Worm (Caenorhabditis elegans) whole organism, L4 larva: ENCODE measurements around the gene cdh-9.
A peak's percentile ranks its signal among the peaks of the same experiment; 100 is the strongest.

ENCODE experiments used
- D1046.2 ChIP-seq: fragments of 200-800 bp; sonication (Bioruptor generic); IDR thresholded peaks from 2 replicates; pipeline ENCODE4 v1.3.6; 2022; ENCODE audit warnings: missing genetic modification characterization, missing compliant biosample characterization
- F10B5.3 ChIP-seq: sonication (generic microtip); optimal IDR thresholded peaks from 2 replicates; lab custom pipeline; 2016; ENCODE audit warnings: mild to moderate bottlenecking, missing genetic modification characterization, missing compliant biosample characterization
- F26F4.8 ChIP-seq: fragments of 200-800 bp; sonication (Bioruptor generic); conservative IDR thresholded peaks from 2 replicates; pipeline ENCODE4 v1.3.6; 2022; ENCODE audit warnings: missing genetic modification characterization, missing compliant biosample characterization
- F44E2.7 ChIP-seq: fragments of 200-800 bp; sonication (Bioruptor generic); IDR thresholded peaks from 2 replicates; pipeline ENCODE4 v2.1.2; 2022; ENCODE audit warnings: missing genetic modification characterization, missing compliant biosample characterization
- R02D3.7 ChIP-seq: fragments of 150-350 bp; sonication (generic microtip); optimal IDR thresholded peaks from 3 replicates; lab custom pipeline; 2014; ENCODE audit warnings: missing biosample characterization, missing genetic modification characterization
- Y105C5A.15 ChIP-seq: fragments of 200-800 bp; sonication (Bioruptor generic); IDR thresholded peaks from 2 replicates; pipeline ENCODE4 v1.3.6; 2022; ENCODE audit warnings: missing genetic modification characterization, missing compliant biosample characterization
- Y5F2A.4 ChIP-seq: fragments of 200-800 bp; sonication (Bioruptor generic); optimal IDR thresholded peaks from 2 replicates; lab custom pipeline; 2018; ENCODE audit warnings: mild to moderate bottlenecking, missing genetic modification characterization, missing compliant biosample characterization
- Y75B8A.6 ChIP-seq: fragments of 200-800 bp; sonication (Bioruptor generic); IDR thresholded peaks from 2 replicates; pipeline ENCODE4 v1.3.6; 2022; ENCODE audit warnings: missing genetic modification reagents, missing genetic modification characterization, missing compliant biosample characterization
- aha-1 ChIP-seq: fragments of 150-350 bp; peaks from one replicate; lab custom pipeline; 2014; ENCODE audit warnings: missing biosample characterization, missing genetic modification characterization
- aly-2 ChIP-seq: sonication (generic microtip); optimal IDR thresholded peaks from 2 replicates; lab custom pipeline; 2018; ENCODE audit warnings: missing biosample characterization, missing genetic modification characterization
- arid-1 ChIP-seq: fragments of 200-800 bp; sonication (Bioruptor generic); conservative IDR thresholded peaks from 2 replicates; pipeline ENCODE4 v1.3.6; 2022; ENCODE audit warnings: missing genetic modification reagents, missing genetic modification characterization, missing compliant biosample characterization
- attf-4 ChIP-seq: sonication (generic microtip); optimal IDR thresholded peaks from 3 replicates; lab custom pipeline; 2017; ENCODE audit warnings: missing biosample characterization, missing genetic modification characterization
- ceh-20 ChIP-seq: fragments of 200-800 bp; sonication (Bioruptor generic); IDR thresholded peaks from 2 replicates; pipeline ENCODE4 v1.3.6; 2022; ENCODE audit warnings: missing genetic modification reagents, missing genetic modification characterization, missing compliant biosample characterization
- ceh-28 ChIP-seq: fragments of 150-350 bp; optimal IDR thresholded peaks from 2 replicates; lab custom pipeline; 2014; ENCODE audit warnings: missing biosample characterization, missing genetic modification reagents, missing genetic modification characterization
- ceh-32 ChIP-seq: sonication (generic microtip); optimal IDR thresholded peaks from 2 replicates; lab custom pipeline; 2016; ENCODE audit warnings: mild to moderate bottlenecking, missing genetic modification characterization, missing compliant biosample characterization; ENCODE audit not compliant: poor library complexity
- ceh-44 ChIP-seq: fragments of 200-800 bp; sonication (Bioruptor generic); IDR thresholded peaks from 2 replicates; pipeline ENCODE4 v1.3.6; 2022; ENCODE audit warnings: missing genetic modification reagents, missing genetic modification characterization, missing compliant biosample characterization
- ceh-62 ChIP-seq: sonication (generic microtip); optimal IDR thresholded peaks from 2 replicates; lab custom pipeline; 2017; ENCODE audit warnings: missing biosample characterization, missing genetic modification characterization
- ces-1 ChIP-seq: fragments of 150-350 bp; sonication (generic microtip); optimal IDR thresholded peaks from 4 replicates; lab custom pipeline; 2014; ENCODE audit warnings: missing biosample characterization, missing genetic modification reagents, missing genetic modification characterization
- ctbp-1 ChIP-seq: fragments of 200-800 bp; sonication (Bioruptor generic); IDR thresholded peaks from 2 replicates; pipeline ENCODE4 v1.3.6; 2022; ENCODE audit warnings: missing genetic modification reagents, missing genetic modification characterization, missing compliant biosample characterization
- daf-16 ChIP-seq, 3 experiments: sonication (generic microtip); optimal IDR thresholded peaks; 2 replicates each; lab custom pipeline; 2016 to 2017; ENCODE audit warnings: missing genetic modification characterization in 3 of 3, missing genetic modification reagents in 3 of 3, mild to moderate bottlenecking in 2 of 3, missing compliant biosample characterization in 2 of 3, missing biosample characterization in 1 of 3, moderate library complexity in 1 of 3
- dmd-8 ChIP-seq: fragments of 200-800 bp; sonication (Bioruptor generic); IDR thresholded peaks from 2 replicates; pipeline ENCODE4 v1.3.6; 2022; ENCODE audit warnings: missing genetic modification characterization, missing compliant biosample characterization
- duxl-1 ChIP-seq: sonication (generic microtip); optimal IDR thresholded peaks from 2 replicates; lab custom pipeline; 2016; ENCODE audit warnings: mild to moderate bottlenecking, missing genetic modification characterization, moderate library complexity, missing compliant biosample characterization; ENCODE audit not compliant: poor library complexity
- egl-43 ChIP-seq: fragments of 200-800 bp; sonication (Bioruptor generic); IDR thresholded peaks from 2 replicates; pipeline ENCODE4 v1.3.6; 2022; ENCODE audit warnings: missing genetic modification reagents, missing genetic modification characterization, missing compliant biosample characterization
- fos-1 ChIP-seq: fragments of 150-350 bp; optimal IDR thresholded peaks from 2 replicates; lab custom pipeline; 2014; ENCODE audit warnings: missing biosample characterization, missing genetic modification characterization
- lin-38 ChIP-seq: fragments of 200-800 bp; sonication (Bioruptor generic); IDR thresholded peaks from 2 replicates; pipeline ENCODE4 v1.3.6; 2022; ENCODE audit warnings: missing genetic modification reagents, missing genetic modification characterization, missing compliant biosample characterization
- lsy-2 ChIP-seq, 2 experiments: fragments of 150-350 bp in 1 of 2; sonication (generic microtip) in 1 of 2; optimal IDR thresholded peaks; 2 replicates each; lab custom pipeline; 2014 to 2017; ENCODE audit warnings: missing biosample characterization in 2 of 2, missing genetic modification characterization in 2 of 2
- mdl-1 ChIP-seq, 2 experiments: fragments of 150-350 bp in 1 of 2; sonication (generic microtip) in 1 of 2; optimal IDR thresholded peaks; 2 replicates each; lab custom pipeline; 2014 to 2017; ENCODE audit warnings: missing biosample characterization in 2 of 2, missing genetic modification characterization in 2 of 2
- mdt-29 ChIP-seq: fragments of 200-800 bp; sonication (Bioruptor generic); IDR thresholded peaks from 2 replicates; pipeline ENCODE4 v1.3.6; 2022; ENCODE audit warnings: missing genetic modification reagents, missing genetic modification characterization, missing compliant biosample characterization
- mes-2 ChIP-seq: sonication (generic microtip); optimal IDR thresholded peaks from 2 replicates; lab custom pipeline; 2016; ENCODE audit warnings: missing genotype, mild to moderate bottlenecking, missing genetic modification characterization, missing compliant biosample characterization; ENCODE audit not compliant: poor library complexity, severe bottlenecking
- mxl-2 ChIP-seq: fragments of 200-800 bp; sonication (Bioruptor generic); conservative IDR thresholded peaks from 2 replicates; pipeline ENCODE4 v1.3.6; 2022; ENCODE audit warnings: missing genetic modification reagents, missing genetic modification characterization, missing compliant biosample characterization
- nhr-111 ChIP-seq: fragments of 200-800 bp; sonication (Bioruptor generic); optimal IDR thresholded peaks from 2 replicates; lab custom pipeline; 2018; ENCODE audit warnings: mild to moderate bottlenecking, missing genetic modification characterization, missing compliant biosample characterization
- nhr-237 ChIP-seq: sonication (generic microtip); optimal IDR thresholded peaks from 2 replicates; lab custom pipeline; 2017; ENCODE audit warnings: missing biosample characterization, missing genetic modification characterization
- nhr-25 ChIP-seq: sonication (generic microtip); optimal IDR thresholded peaks from 2 replicates; lab custom pipeline; 2017; ENCODE audit warnings: missing genetic modification characterization, mild to moderate bottlenecking, missing compliant biosample characterization, antibody characterized with exemption, moderate library complexity, borderline replicate concordance; ENCODE audit not compliant: insufficient read depth
- nhr-28 ChIP-seq: fragments of 150-350 bp; optimal IDR thresholded peaks from 2 replicates; lab custom pipeline; 2014; ENCODE audit warnings: missing biosample characterization, missing genetic modification characterization
- nhr-41 ChIP-seq: fragments of 200-800 bp; sonication (Bioruptor generic); IDR thresholded peaks from 2 replicates; pipeline ENCODE4 v1.3.6; 2022; ENCODE audit warnings: missing genetic modification reagents, missing genetic modification characterization, missing compliant biosample characterization
- nhr-42 ChIP-seq: fragments of 200-800 bp; sonication (Bioruptor generic); IDR thresholded peaks from 2 replicates; pipeline ENCODE4 v1.3.6; 2022; ENCODE audit warnings: missing genetic modification characterization, missing compliant biosample characterization
- nhr-48 ChIP-seq: sonication (generic microtip); optimal IDR thresholded peaks from 2 replicates; lab custom pipeline; 2016; ENCODE audit warnings: mild to moderate bottlenecking, missing genetic modification characterization, missing compliant biosample characterization
- nhr-76 ChIP-seq: fragments of 150-350 bp; optimal IDR thresholded peaks from 2 replicates; lab custom pipeline; 2014; ENCODE audit warnings: missing biosample characterization, missing genetic modification characterization
- rbr-2 ChIP-seq: sonication (generic microtip); optimal IDR thresholded peaks from 2 replicates; lab custom pipeline; 2016; ENCODE audit warnings: missing genotype, missing genetic modification characterization, missing compliant biosample characterization
- sdz-12 ChIP-seq: fragments of 200-800 bp; sonication (Bioruptor generic); optimal IDR thresholded peaks from 2 replicates; lab custom pipeline; 2018; ENCODE audit warnings: mild to moderate bottlenecking, missing genetic modification characterization, missing compliant biosample characterization
- set-16 ChIP-seq: fragments of 200-800 bp; sonication (Bioruptor generic); IDR thresholded peaks from 2 replicates; pipeline ENCODE4 v1.3.6; 2022; ENCODE audit warnings: missing genetic modification reagents, missing genetic modification characterization, missing compliant biosample characterization
- snpc-1.2 ChIP-seq: fragments of 200-800 bp; sonication (Bioruptor generic); IDR thresholded peaks from 2 replicates; pipeline ENCODE4 v1.3.6; 2022; ENCODE audit warnings: missing genetic modification reagents, missing genetic modification characterization, missing compliant biosample characterization
- spr-1 ChIP-seq: sonication (generic microtip); optimal IDR thresholded peaks from 2 replicates; lab custom pipeline; 2016; ENCODE audit warnings: mild to moderate bottlenecking, missing genetic modification characterization, missing compliant biosample characterization
- tag-97 ChIP-seq: fragments of 200-800 bp; sonication (Bioruptor generic); IDR thresholded peaks from 2 replicates; pipeline ENCODE4 v1.3.6; 2022; ENCODE audit warnings: missing genetic modification characterization, missing compliant biosample characterization
- tra-1 ChIP-seq: fragments of 200-800 bp; sonication (Bioruptor generic); IDR thresholded peaks from 2 replicates; pipeline ENCODE4 v1.3.6; 2022; ENCODE audit warnings: missing genetic modification reagents, missing genetic modification characterization, missing compliant biosample characterization
- unc-130 ChIP-seq: sonication (generic microtip); optimal IDR thresholded peaks from 2 replicates; lab custom pipeline; 2016; ENCODE audit warnings: missing genetic modification reagents, missing genetic modification characterization, missing compliant biosample characterization
- unc-39 ChIP-seq: sonication (generic microtip); optimal IDR thresholded peaks from 2 replicates; lab custom pipeline; 2017; ENCODE audit warnings: missing biosample characterization, missing genetic modification characterization
- zag-1 ChIP-seq: fragments of 150-350 bp; optimal IDR thresholded peaks from 2 replicates; lab custom pipeline; 2014; ENCODE audit warnings: missing biosample characterization, missing genetic modification characterization
- zfp-2 ChIP-seq: sonication (generic microtip); optimal IDR thresholded peaks from 2 replicates; lab custom pipeline; 2016; ENCODE audit warnings: mild to moderate bottlenecking, missing genetic modification characterization, missing compliant biosample characterization
- zip-2 ChIP-seq: fragments of 150-350 bp; optimal IDR thresholded peaks from 2 replicates; lab custom pipeline; 2014; ENCODE audit warnings: missing biosample characterization, missing genetic modification characterization

cdh-9 gene

ce11 chrX:16590803-16591202, 4.2 kb upstream of the cdh-9 start (continued):
- TF ChIP-seq ceh-44 (GFP tag; lab: Robert Waterston, UW) (peak; percentile 68), daf-16 (GFP tag; optimal IDR thresholded peaks at IDR 0.05; lab: Kevin White, UChicago) (peak; percentile 36 to 80), daf-16 (tag; optimal IDR thresholded peaks at IDR 0.05; lab: Kevin White, UChicago) (peak; percentile 58), mdl-1 (tag; optimal IDR thresholded peaks at IDR 0.05; lab: Kevin White, UChicago) (peak in 1 of 2 experiments; percentile 53), zag-1 (tag; lab: Kevin White, UChicago) (no peak), arid-1 (peak; percentile 77; the same call in 1 of the 2 replicates), ceh-20 (GFP tag; lab: Robert Waterston, UW) (peak; percentile 75), ceh-28 (tag; lab: Kevin White, UChicago) (no peak), lin-38 (GFP tag; lab: Robert Waterston, UW) (no peak), unc-39 (no peak), nhr-76 (tag; lab: Kevin White, UChicago) (no peak), tag-97 (GFP tag; lab: Robert Waterston, UW) (no peak), R02D3.7 (tag; lab: Kevin White, UChicago) (no peak), snpc-1.2 (GFP tag; lab: Robert Waterston, UW) (peak; percentile 85), ceh-32 (tag; lab: Kevin White, UChicago) (peak; percentile 14), F10B5.3 (tag; lab: Kevin White, UChicago) (peak; percentile 36), nhr-28 (peak; percentile 24), zfp-2 (tag; lab: Kevin White, UChicago) (peak; percentile 1), dmd-8 (GFP tag; lab: Robert Waterston, UW) (peak; percentile 87), nhr-237 (tag; lab: Kevin White, UChicago) (no peak), nhr-111 (GFP tag; lab: Kevin White, UChicago) (no peak), unc-130 (GFP tag; lab: Kevin White, UChicago) (peak; percentile 51), ces-1 (no peak), zip-2 (tag; lab: Kevin White, UChicago) (peak; percentile 68), F26F4.8 (GFP tag; lab: Robert Waterston, UW) (peak; percentile 75), D1046.2 (GFP tag; lab: Robert Waterston, UW) (peak; percentile 80; the same call in 1 of the 2 replicates), set-16 (GFP tag; lab: Robert Waterston, UW) (peak; percentile 25; the same call in 1 of the 2 replicates), sdz-12 (GFP tag; lab: Kevin White, UChicago) (peak; percentile 8), Y105C5A.15 (GFP tag; lab: Robert Waterston, UW) (peak; percentile 68; the same call in 1 of the 2 replicates), nhr-42 (GFP tag; lab: Robert Waterston, UW) (peak; percentile 84), egl-43 (peak; percentile 94), nhr-25 (tag; lab: Kevin White, UChicago) (peak; percentile 33), Y5F2A.4 (peak; percentile 42), ceh-62 (tag; lab: Kevin White, UChicago) (no peak), duxl-1 (tag; lab: Kevin White, UChicago) (peak; percentile 69), mes-2 (tag; lab: Kevin White, UChicago) (peak; percentile 89), fos-1 (no peak), Y75B8A.6 (GFP tag; lab: Robert Waterston, UW) (peak; percentile 79; the same call in 1 of the 2 replicates), tra-1 (GFP tag; lab: Robert Waterston, UW) (peak; percentile 86), aly-2 (tag; lab: Kevin White, UChicago) (no peak), aha-1 (tag; lab: Kevin White, UChicago) (peak; percentile 86), attf-4 (tag; lab: Kevin White, UChicago) (no peak), rbr-2 (peak; percentile 80), ctbp-1 (GFP tag; lab: Robert Waterston, UW) (peak; percentile 75; the same call in 1 of the 2 replicates), mdt-29 (GFP tag; lab: Robert Waterston, UW) (peak; percentile 39; the same call in 1 of the 2 replicates), nhr-41 (peak; percentile 82; the same call in 1 of the 2 replicates), lsy-2 (tag; optimal IDR thresholded peaks at IDR 0.05; lab: Kevin White, UChicago) (no peak), mxl-2 (GFP tag; lab: Robert Waterston, UW) (peak; percentile 72), nhr-48 (tag; lab: Kevin White, UChicago) (peak; percentile 45), spr-1 (tag; lab: Kevin White, UChicago) (peak; percentile 71), F44E2.7 (GFP tag; lab: Robert Waterston, UW) (no peak)
